Worm (Caenorhabditis elegans) whole organism, L1 larva: ENCODE data around the gene ugt-22.

Experiments
- aly-2 ChIP-seq: fragments of 150-350 bp; optimal IDR thresholded peaks from 2 replicates; lab custom pipeline; 2014; ENCODE audit warnings: missing biosample characterization, missing genetic modification characterization
- ceh-82 ChIP-seq, 3 experiments: fragments of 150-350 bp in 1 of 3; sonication (generic microtip) in 2 of 3; optimal IDR thresholded peaks; 2 replicates each; lab custom pipeline; 2014 to 2017; ENCODE audit warnings: missing biosample characterization in 3 of 3, missing genetic modification characterization in 3 of 3
- efl-1 ChIP-seq, 4 experiments: fragments of 150-350 bp; optimal IDR thresholded peaks in 3 of 4; peaks in 1 of 4; 1 replicate in 1 of 4; 2 replicates in 3 of 4; lab custom pipeline; 2014; ENCODE audit warnings: missing biosample characterization in 2 of 4, missing genetic modification characterization in 2 of 4, missing genetic modification reagents in 2 of 4

- TF ChIP-seq aly-2 (tag; lab: Kevin White, UChicago), result no peak
- TF ChIP-seq ceh-82 (tag; optimal IDR thresholded peaks at IDR 0.05; lab: Kevin White, UChicago), result no peak
- no peak for TF ChIP-seq efl-1 (optimal IDR thresholded peaks at IDR 0.05; lab: Kevin White, UChicago)
- TF ChIP-seq efl-1 (GFP tag; optimal IDR thresholded peaks at IDR 0.05 in 1 of 2; lab: Kevin White, UChicago), result no peak
These were observed 25.0 kb downstream of the ugt-22 start, which contains the start of gene Y45F10C.4 for ce11 chrIV:13664090-13664489.
